Fruit fly (Drosophila melanogaster) whole organism, prepupa: Measurements from ENCODE around the gene CG9775.

Experiments
- CG10631 ChIP-seq: fragments of 200-800 bp; sonication (Bioruptor generic); optimal IDR thresholded peaks from 2 replicates; lab custom pipeline; 2016; ENCODE audit warnings: missing biosample characterization, missing genetic modification characterization
- CG11294 ChIP-seq: fragments of 200-800 bp; sonication (Bioruptor generic); IDR thresholded peaks from 2 replicates; pipeline ENCODE4 v1.3.6; 2022; ENCODE audit warnings: missing biosample characterization, missing genetic modification characterization
- CG11762 ChIP-seq: fragments of 200-800 bp; sonication (Bioruptor generic); optimal IDR thresholded peaks from 3 replicates; lab custom pipeline; 2016; ENCODE audit warnings: missing biosample characterization, missing genetic modification characterization; ENCODE audit not compliant: insufficient read depth
- CG11902 ChIP-seq: fragments of 200-800 bp; sonication (Bioruptor generic); optimal IDR thresholded peaks from 3 replicates; lab custom pipeline; 2016; ENCODE audit warnings: missing biosample characterization, missing genetic modification characterization
- CG1621 ChIP-seq: fragments of 200-800 bp; sonication (Bioruptor generic); optimal IDR thresholded peaks from 3 replicates; lab custom pipeline; 2018; ENCODE audit warnings: missing biosample characterization, mild to moderate bottlenecking, missing genetic modification characterization
- CG16779 ChIP-seq: fragments of 200-800 bp; sonication (Bioruptor generic); optimal IDR thresholded peaks from 3 replicates; lab custom pipeline; 2017; ENCODE audit warnings: missing biosample characterization, mild to moderate bottlenecking, missing genetic modification characterization
- CG34406 ChIP-seq: fragments of 200-800 bp; sonication (Bioruptor generic); optimal IDR thresholded peaks from 3 replicates; lab custom pipeline; 2016; ENCODE audit warnings: missing biosample characterization, missing genetic modification characterization
- CG3919 ChIP-seq: fragments of 200-800 bp; sonication (Bioruptor generic); optimal IDR thresholded peaks from 3 replicates; lab custom pipeline; 2016; ENCODE audit warnings: missing biosample characterization, missing genetic modification characterization
- CG4318 ChIP-seq: fragments of 200-800 bp; sonication (Bioruptor generic); optimal IDR thresholded peaks from 3 replicates; lab custom pipeline; 2017; ENCODE audit warnings: missing biosample characterization, mild to moderate bottlenecking, missing genetic modification characterization
- CG6163 ChIP-seq: fragments of 200-800 bp; sonication (Bioruptor generic); IDR thresholded peaks from 3 replicates; pipeline ENCODE4 v1.3.6; 2022; ENCODE audit warnings: missing biosample characterization, missing genetic modification characterization
- CG6792 ChIP-seq: fragments of 200-800 bp; sonication (Bioruptor generic); optimal IDR thresholded peaks from 3 replicates; lab custom pipeline; 2016; ENCODE audit warnings: missing biosample characterization, missing genetic modification characterization
- CG6808 ChIP-seq: fragments of 200-800 bp; sonication (Bioruptor generic); optimal IDR thresholded peaks from 3 replicates; lab custom pipeline; 2017; ENCODE audit warnings: missing biosample characterization, missing genetic modification characterization, mild to moderate bottlenecking, moderate library complexity, missing genetic modification reagents
- CG8119 ChIP-seq: fragments of 200-800 bp; sonication (Bioruptor generic); IDR thresholded peaks from 3 replicates; pipeline ENCODE4 v1.3.6; 2022; ENCODE audit warnings: missing biosample characterization, missing genetic modification characterization
- CG8319 ChIP-seq: fragments of 200-800 bp; sonication (Bioruptor generic); optimal IDR thresholded peaks from 3 replicates; lab custom pipeline; 2016; ENCODE audit warnings: missing biosample characterization, missing genetic modification characterization
- CG8632 ChIP-seq: fragments of 200-800 bp; sonication (Bioruptor generic); optimal IDR thresholded peaks from 3 replicates; lab custom pipeline; 2016; ENCODE audit warnings: missing biosample characterization, missing genetic modification characterization
- CG9139 ChIP-seq: fragments of 200-800 bp; sonication (Bioruptor generic); optimal IDR thresholded peaks from 3 replicates; lab custom pipeline; 2017; ENCODE audit warnings: missing biosample characterization, mild to moderate bottlenecking, missing genetic modification characterization
- Eip75B ChIP-seq: fragments of 200-800 bp; sonication (Bioruptor generic); optimal IDR thresholded peaks from 3 replicates; lab custom pipeline; 2016; ENCODE audit warnings: missing biosample characterization, missing genetic modification characterization
- Eip78C ChIP-seq: fragments of 200-800 bp; sonication (Bioruptor generic); peaks from one replicate; lab custom pipeline; 2016; ENCODE audit warnings: missing biosample characterization, missing genetic modification characterization
- Eip93F ChIP-seq: fragments of 200-800 bp; sonication (Bioruptor generic); optimal IDR thresholded peaks from 2 replicates; lab custom pipeline; 2016; ENCODE audit warnings: missing biosample characterization, mild to moderate bottlenecking, missing genetic modification characterization
- Hr38 ChIP-seq: sonication (Bioruptor generic); optimal IDR thresholded peaks from 2 replicates; lab custom pipeline; 2016; ENCODE audit warnings: missing biosample characterization, missing genetic modification characterization
- Hr39 ChIP-seq: fragments of 200-800 bp; sonication (Bioruptor generic); optimal IDR thresholded peaks from 2 replicates; lab custom pipeline; 2016; ENCODE audit warnings: missing biosample characterization, missing genetic modification characterization
- Met ChIP-seq: fragments of 200-800 bp; sonication (Bioruptor generic); optimal IDR thresholded peaks from 3 replicates; lab custom pipeline; 2016; ENCODE audit warnings: missing biosample characterization, missing genetic modification characterization
- Smox ChIP-seq: fragments of 200-800 bp; sonication (Bioruptor generic); optimal IDR thresholded peaks from 3 replicates; lab custom pipeline; 2016; ENCODE audit warnings: missing biosample characterization, missing genetic modification characterization
- Sox14 ChIP-seq: fragments of 200-800 bp; sonication (Bioruptor generic); optimal IDR thresholded peaks from 3 replicates; lab custom pipeline; 2016; ENCODE audit warnings: missing biosample characterization, missing genetic modification characterization
- achi ChIP-seq: fragments of 200-800 bp; sonication (Bioruptor generic); optimal IDR thresholded peaks from 3 replicates; lab custom pipeline; 2016; ENCODE audit warnings: missing biosample characterization, missing genetic modification characterization
- dsx ChIP-seq: fragments of 200-800 bp; optimal IDR thresholded peaks from 3 replicates; lab custom pipeline; 2019; ENCODE audit warnings: missing biosample characterization, mild to moderate bottlenecking, missing genetic modification characterization, moderate library complexity; ENCODE audit not compliant: poor library complexity, severe bottlenecking
- eg ChIP-seq: fragments of 200-800 bp; sonication (Bioruptor generic); IDR thresholded peaks from 3 replicates; pipeline ENCODE4 v1.3.6; 2022; ENCODE audit warnings: missing biosample characterization, missing genetic modification characterization
- fd85E ChIP-seq: fragments of 200-800 bp; sonication (Bioruptor generic); optimal IDR thresholded peaks from 3 replicates; lab custom pipeline; 2016; ENCODE audit warnings: missing biosample characterization, missing genetic modification characterization
- net ChIP-seq: fragments of 200-800 bp; sonication (Bioruptor generic); optimal IDR thresholded peaks from 3 replicates; lab custom pipeline; 2016; ENCODE audit warnings: missing biosample characterization, missing genetic modification characterization
- pdm3 ChIP-seq: fragments of 200-800 bp; sonication (Bioruptor generic); optimal IDR thresholded peaks from 3 replicates; lab custom pipeline; 2016; ENCODE audit warnings: missing biosample characterization, missing genetic modification characterization
- salr ChIP-seq, 2 experiments: fragments of 200-800 bp; sonication (Bioruptor generic); optimal IDR thresholded peaks; 3 replicates each; lab custom pipeline; 2016 to 2018; ENCODE audit warnings: missing biosample characterization in 2 of 2, missing genetic modification characterization in 2 of 2, mild to moderate bottlenecking in 1 of 2
- spab ChIP-seq: fragments of 200-800 bp; sonication (Bioruptor generic); optimal IDR thresholded peaks from 2 replicates; lab custom pipeline; 2017; ENCODE audit warnings: missing biosample characterization, mild to moderate bottlenecking, missing genetic modification characterization, missing genetic modification reagents

CG9775 gene

dm6 chr3R:4640546-4641253, 938 bp downstream of the CG9775 start:
- no peak for TF ChIP-seq CG8319 (GFP tag; lab: Kevin White, UChicago)
- no peak for TF ChIP-seq CG1621
- TF ChIP-seq CG6808: no peak
- no peak for TF ChIP-seq spab (GFP tag; lab: Kevin White, UChicago)
- no peak for TF ChIP-seq pdm3
- TF ChIP-seq Eip78C (GFP tag; lab: Kevin White, UChicago): peak; percentile 12
- TF ChIP-seq achi (GFP tag; lab: Kevin White, UChicago): no peak
- no peak for TF ChIP-seq dsx (GFP tag; lab: Kevin White, UChicago)
- TF ChIP-seq, all 60 proteins: peak for 1

dm6 chr3R:4634337-4634914, 7.2 kb downstream of the CG9775 start:
- no peak for TF ChIP-seq dsx (GFP tag; lab: Kevin White, UChicago)
- no peak for TF ChIP-seq CG11902 (GFP tag; lab: Kevin White, UChicago)
- TF ChIP-seq CG11762 (GFP tag; lab: Kevin White, UChicago): no peak
- no peak for TF ChIP-seq spab (GFP tag; lab: Kevin White, UChicago)
- TF ChIP-seq achi (GFP tag; lab: Kevin White, UChicago): no peak
- no peak for TF ChIP-seq Eip75B (GFP tag; lab: Kevin White, UChicago)
- TF ChIP-seq salr (GFP tag; optimal IDR thresholded peaks at IDR 0.05; lab: Kevin White, UChicago): no peak
- TF ChIP-seq CG9139 (GFP tag; lab: Kevin White, UChicago): no peak
- no peak for TF ChIP-seq Sox14
- TF ChIP-seq CG8119: no peak
- TF ChIP-seq net (GFP tag; lab: Kevin White, UChicago): no peak
- no peak for TF ChIP-seq fd85E (GFP tag; lab: Kevin White, UChicago)
- no peak for TF ChIP-seq Hr38

- TF ChIP-seq Eip78C (GFP tag; lab: Kevin White, UChicago) (no peak), spab (GFP tag; lab: Kevin White, UChicago) (no peak), Hr39 (no peak)
- TF ChIP-seq, all 60 proteins: peak for 0
These were observed 9.0 kb downstream of the CG9775 start for dm6 chr3R:4632639-4633038.

dm6 chr3R:4616130-4616529, 25.5 kb downstream of the CG9775 start:
- no peak for TF ChIP-seq CG9139 (GFP tag; lab: Kevin White, UChicago)
- no peak for TF ChIP-seq CG11762 (GFP tag; lab: Kevin White, UChicago)
- TF ChIP-seq salr (GFP tag; optimal IDR thresholded peaks at IDR 0.05; lab: Kevin White, UChicago): no peak
- TF ChIP-seq Eip93F (GFP tag; lab: Kevin White, UChicago): no peak

- TF ChIP-seq CG6792 (GFP tag; lab: Kevin White, UChicago) (no peak), CG34406 (no peak), CG16779 (tag; lab: Kevin White, UChicago) (no peak), CG1621 (no peak), CG11294 (GFP tag; lab: Robert Waterston, UW) (no peak), CG6163 (GFP tag; lab: Robert Waterston, UW) (no peak), Eip75B (GFP tag; lab: Kevin White, UChicago) (no peak), CG8632 (GFP tag; lab: Kevin White, UChicago) (no peak), Hr38 (no peak), eg (GFP tag; lab: Robert Waterston, UW) (no peak), CG8319 (GFP tag; lab: Kevin White, UChicago) (no peak), Met (GFP tag; lab: Kevin White, UChicago) (no peak), Smox (GFP tag; lab: Kevin White, UChicago) (no peak), CG4318 (GFP tag; lab: Kevin White, UChicago) (no peak), CG10631 (GFP tag; lab: Kevin White, UChicago) (no peak), CG3919 (no peak), pdm3 (no peak)
- TF ChIP-seq, all 60 proteins: peak for 0
These were observed 29.1 kb downstream of the CG9775 start, which contains the start of gene 5-HT2A for dm6 chr3R:4612570-4612969. Gene 5-HT2A (plus strand): TSS chr3R:4612870.
